Fruit fly (Drosophila melanogaster) whole organism, embryonic: ENCODE measurements around the gene CIA30.
A peak's percentile ranks its signal among the peaks of the same experiment; 100 is the strongest.

Experiments used
- Asciz ChIP-seq: fragments of 200-800 bp; sonication (Bioruptor generic); optimal IDR thresholded peaks from 2 replicates; lab custom pipeline; 2017; ENCODE audit warnings: missing biosample characterization, mild to moderate bottlenecking, missing genetic modification characterization, missing genetic modification reagents
- BtbVII ChIP-seq: fragments of 200-800 bp; sonication (Bioruptor generic); optimal IDR thresholded peaks from 3 replicates; lab custom pipeline; 2017; ENCODE audit warnings: missing biosample characterization, mild to moderate bottlenecking, missing genetic modification characterization
- CG10959 ChIP-seq: fragments of 200-800 bp; sonication (Bioruptor generic); IDR thresholded peaks from 2 replicates; pipeline ENCODE4 v1.3.6; 2022; ENCODE audit warnings: missing biosample characterization, missing genetic modification characterization
- CG12219 ChIP-seq: fragments of 200-800 bp; sonication (Bioruptor generic); optimal IDR thresholded peaks from 3 replicates; lab custom pipeline; 2018; ENCODE audit warnings: missing biosample characterization, mild to moderate bottlenecking, missing genetic modification characterization
- CG13624 ChIP-seq: fragments of 200-800 bp; sonication (Bioruptor generic); optimal IDR thresholded peaks from 2 replicates; lab custom pipeline; 2016; ENCODE audit warnings: missing biosample characterization, missing genetic modification characterization
- CG15601 ChIP-seq: fragments of 200-800 bp; sonication (Bioruptor generic); optimal IDR thresholded peaks from 3 replicates; lab custom pipeline; 2019; ENCODE audit warnings: missing biosample characterization, mild to moderate bottlenecking, missing genetic modification characterization, moderate library complexity
- CG1602 ChIP-seq: fragments of 200-800 bp; sonication (Bioruptor generic); optimal IDR thresholded peaks from 3 replicates; lab custom pipeline; 2016; ENCODE audit warnings: missing biosample characterization, missing genetic modification characterization
- CG1603 ChIP-seq: fragments of 200-800 bp; sonication (Bioruptor generic); optimal IDR thresholded peaks from 2 replicates; lab custom pipeline; 2019; ENCODE audit warnings: missing biosample characterization, mild to moderate bottlenecking, missing genetic modification characterization, moderate library complexity
- CG1647 ChIP-seq: fragments of 200-800 bp; sonication (Bioruptor generic); optimal IDR thresholded peaks from 3 replicates; lab custom pipeline; 2016; ENCODE audit warnings: missing biosample characterization, missing genetic modification characterization
- CG17612 ChIP-seq: fragments of 200-800 bp; sonication (Bioruptor generic); IDR thresholded peaks from 2 replicates; pipeline ENCODE4 v1.3.6; 2022; ENCODE audit warnings: missing biosample characterization, missing genetic modification characterization
- CG1832 ChIP-seq: fragments of 200-800 bp; sonication (Bioruptor generic); optimal IDR thresholded peaks from 2 replicates; lab custom pipeline; 2017; ENCODE audit warnings: missing biosample characterization, mild to moderate bottlenecking, missing genetic modification characterization, inconsistent platforms
- CG31365 ChIP-seq: fragments of 200-800 bp; sonication (Bioruptor generic); optimal IDR thresholded peaks from 2 replicates; lab custom pipeline; 2018; ENCODE audit warnings: missing biosample characterization, mild to moderate bottlenecking, missing genetic modification characterization
- CG3281 ChIP-seq: fragments of 200-800 bp; sonication (Bioruptor generic); optimal IDR thresholded peaks from 3 replicates; lab custom pipeline; 2017; ENCODE audit warnings: missing biosample characterization, mild to moderate bottlenecking, missing genetic modification characterization
- CG34422 ChIP-seq: fragments of 200-800 bp; sonication (Bioruptor generic); IDR thresholded peaks from 3 replicates; pipeline ENCODE4 v1.3.6; 2022; ENCODE audit warnings: missing biosample characterization, missing genetic modification characterization
- CG6272 ChIP-seq: fragments of 200-800 bp; sonication (Bioruptor generic); IDR thresholded peaks from 2 replicates; pipeline ENCODE4 v1.3.6; 2022; ENCODE audit warnings: missing biosample characterization, missing genetic modification characterization
- CG6654 ChIP-seq: fragments of 200-800 bp; sonication (Bioruptor generic); optimal IDR thresholded peaks from 2 replicates; lab custom pipeline; 2017; ENCODE audit warnings: missing biosample characterization, mild to moderate bottlenecking, missing genetic modification characterization
- CG7372 ChIP-seq: fragments of 200-800 bp; sonication (Bioruptor generic); IDR thresholded peaks from 2 replicates; pipeline ENCODE4 v1.3.6; 2022; ENCODE audit warnings: missing biosample characterization, missing genetic modification characterization
- CG7987 ChIP-seq: fragments of 200-800 bp; sonication (Bioruptor generic); optimal IDR thresholded peaks from 2 replicates; lab custom pipeline; 2018; ENCODE audit warnings: missing biosample characterization, mild to moderate bottlenecking, missing genetic modification characterization, moderate library complexity
- CG8089 ChIP-seq: fragments of 200-800 bp; sonication (Bioruptor generic); optimal IDR thresholded peaks from 3 replicates; lab custom pipeline; 2016; ENCODE audit warnings: missing biosample characterization, missing genetic modification characterization
- CG8478 ChIP-seq: fragments of >200 bp; optimal IDR thresholded peaks from 2 replicates; lab custom pipeline; 2018
- CG9797 ChIP-seq: fragments of 200-800 bp; sonication (Bioruptor generic); optimal IDR thresholded peaks from 3 replicates; lab custom pipeline; 2018; ENCODE audit warnings: missing biosample characterization, mild to moderate bottlenecking, missing genetic modification characterization
- CrebB ChIP-seq: fragments of 200-800 bp; sonication (Bioruptor generic); optimal IDR thresholded peaks from 3 replicates; lab custom pipeline; 2018; ENCODE audit warnings: missing biosample characterization, mild to moderate bottlenecking, missing genetic modification characterization
- Dll ChIP-seq: fragments of 200-800 bp; sonication (Bioruptor generic); IDR thresholded peaks from 4 replicates; pipeline ENCODE4 v1.3.6; 2022; ENCODE audit warnings: missing biosample characterization, missing genetic modification characterization; ENCODE audit not compliant: partially characterized antibody
- E2f2 ChIP-seq: fragments of 200-800 bp; sonication (Bioruptor generic); IDR thresholded peaks from 2 replicates; pipeline ENCODE4 v1.3.6; 2022; ENCODE audit warnings: missing biosample characterization, missing genetic modification characterization
- Fer2 ChIP-seq: fragments of 200-800 bp; sonication (Bioruptor generic); optimal IDR thresholded peaks from 2 replicates; lab custom pipeline; 2018; ENCODE audit warnings: missing biosample characterization, mild to moderate bottlenecking, missing genetic modification characterization, moderate library complexity
- HmgZ ChIP-seq: fragments of 200-800 bp; sonication (Bioruptor generic); optimal IDR thresholded peaks from 2 replicates; lab custom pipeline; 2018; ENCODE audit warnings: missing biosample characterization, mild to moderate bottlenecking, missing genetic modification characterization
- Hmr ChIP-seq: fragments of 200-800 bp; sonication (Bioruptor generic); optimal IDR thresholded peaks from 3 replicates; lab custom pipeline; 2017; ENCODE audit warnings: mild to moderate bottlenecking, missing biosample characterization, missing genetic modification reagents, missing genetic modification characterization
- NFAT ChIP-seq: fragments of 200-800 bp; sonication (Bioruptor generic); IDR thresholded peaks from 2 replicates; pipeline ENCODE4 v1.3.6; 2022; ENCODE audit warnings: missing biosample characterization, missing genetic modification characterization
- Taf1 ChIP-seq: fragments of 200-800 bp; sonication (Bioruptor generic); IDR thresholded peaks from 2 replicates; pipeline ENCODE4 v1.3.6; 2022; ENCODE audit warnings: missing biosample characterization, missing genetic modification characterization
- bbx ChIP-seq: fragments of 200-800 bp; sonication (Bioruptor generic); IDR thresholded peaks from 2 replicates; pipeline ENCODE4 v1.3.6; 2022; ENCODE audit warnings: missing biosample characterization, missing genetic modification characterization; ENCODE audit not compliant: partially characterized antibody
- cg ChIP-seq: fragments of 200-800 bp; sonication (Bioruptor generic); optimal IDR thresholded peaks from 3 replicates; lab custom pipeline; 2019; ENCODE audit warnings: missing biosample characterization, mild to moderate bottlenecking, missing genetic modification characterization, moderate library complexity
- dmrt11E ChIP-seq: fragments of 200-800 bp; sonication (Bioruptor generic); optimal IDR thresholded peaks from 3 replicates; lab custom pipeline; 2018; ENCODE audit warnings: missing biosample characterization, mild to moderate bottlenecking, missing genetic modification characterization, moderate library complexity
- esg ChIP-seq: fragments of 200-800 bp; sonication (Bioruptor generic); conservative IDR thresholded peaks from 2 replicates; pipeline ENCODE4 v1.3.6; 2022; ENCODE audit warnings: missing biosample characterization, missing genetic modification characterization
- gce ChIP-seq: fragments of 200-800 bp; sonication (Bioruptor generic); IDR thresholded peaks from 3 replicates; pipeline ENCODE4 v1.3.6; 2022; ENCODE audit warnings: missing biosample characterization, missing genetic modification characterization
- ham ChIP-seq: fragments of 200-800 bp; sonication (Bioruptor generic); IDR thresholded peaks from 2 replicates; pipeline ENCODE4 v1.3.6; 2022; ENCODE audit warnings: missing biosample characterization, missing genetic modification characterization
- her ChIP-seq: fragments of 200-800 bp; sonication (Bioruptor generic); optimal IDR thresholded peaks from 2 replicates; lab custom pipeline; 2016; ENCODE audit warnings: missing biosample characterization, missing genetic modification characterization
- jumu ChIP-seq: fragments of 200-800 bp; sonication (Bioruptor generic); optimal IDR thresholded peaks from 3 replicates; lab custom pipeline; 2016; ENCODE audit warnings: missing biosample characterization, missing genetic modification characterization
- ken ChIP-seq: fragments of 200-800 bp; sonication (Bioruptor generic); IDR thresholded peaks from 3 replicates; pipeline ENCODE4 v1.3.6; 2022; ENCODE audit warnings: missing biosample characterization, missing genetic modification characterization
- lab ChIP-seq: fragments of 200-800 bp; sonication (Bioruptor generic); optimal IDR thresholded peaks from 3 replicates; lab custom pipeline; 2017; ENCODE audit warnings: missing biosample characterization, missing genetic modification characterization, mild to moderate bottlenecking, moderate library complexity, missing genetic modification reagents
- nerfin-1 ChIP-seq: fragments of 200-800 bp; sonication (Bioruptor generic); optimal IDR thresholded peaks from 3 replicates; lab custom pipeline; 2019; ENCODE audit warnings: missing biosample characterization, mild to moderate bottlenecking, missing genetic modification characterization, moderate library complexity
- org-1 ChIP-seq: fragments of 200-800 bp; sonication (Bioruptor generic); optimal IDR thresholded peaks from 2 replicates; lab custom pipeline; 2017; ENCODE audit warnings: missing biosample characterization, missing genetic modification characterization
- pfk ChIP-seq: fragments of 200-800 bp; sonication (Bioruptor generic); optimal IDR thresholded peaks from 2 replicates; lab custom pipeline; 2018; ENCODE audit warnings: missing biosample characterization, mild to moderate bottlenecking, missing genetic modification characterization, moderate library complexity
- pros ChIP-seq: fragments of 200-800 bp; sonication (Bioruptor generic); optimal IDR thresholded peaks from 3 replicates; lab custom pipeline; 2019; ENCODE audit warnings: missing biosample characterization, mild to moderate bottlenecking, missing genetic modification characterization, moderate library complexity
- schlank ChIP-seq: fragments of 200-800 bp; sonication (Bioruptor generic); optimal IDR thresholded peaks from 2 replicates; lab custom pipeline; 2018; ENCODE audit warnings: missing biosample characterization, mild to moderate bottlenecking, missing genetic modification characterization
- scrt ChIP-seq: fragments of 200-800 bp; sonication (Bioruptor generic); optimal IDR thresholded peaks from 2 replicates; lab custom pipeline; 2018; ENCODE audit warnings: missing biosample characterization, mild to moderate bottlenecking, missing genetic modification characterization, moderate library complexity
- sens-2 ChIP-seq: fragments of 200-800 bp; sonication (Bioruptor generic); IDR thresholded peaks from 2 replicates; pipeline ENCODE4 v1.3.6; 2022; ENCODE audit warnings: missing biosample characterization, missing genetic modification characterization
- so ChIP-seq: fragments of 200-800 bp; sonication (Bioruptor generic); IDR thresholded peaks from 3 replicates; pipeline ENCODE4 v1.3.6; 2022; ENCODE audit warnings: missing biosample characterization, missing genetic modification characterization
- ttk ChIP-seq: fragments of 200-800 bp; sonication (Bioruptor generic); IDR thresholded peaks from 2 replicates; pipeline ENCODE4 v2.1.2; 2022; ENCODE audit warnings: missing biosample characterization, missing genetic modification characterization
- vvl ChIP-seq: fragments of 200-800 bp; sonication (Bioruptor generic); IDR thresholded peaks from 2 replicates; pipeline ENCODE4 v1.3.6; 2022; ENCODE audit warnings: missing biosample characterization, missing genetic modification characterization
- zen2 ChIP-seq: fragments of 200-800 bp; sonication (Bioruptor generic); IDR thresholded peaks from 3 replicates; pipeline ENCODE4 v1.3.6; 2022; ENCODE audit warnings: missing biosample characterization, missing genetic modification characterization; ENCODE audit not compliant: partially characterized antibody

CIA30 gene

DNA sequence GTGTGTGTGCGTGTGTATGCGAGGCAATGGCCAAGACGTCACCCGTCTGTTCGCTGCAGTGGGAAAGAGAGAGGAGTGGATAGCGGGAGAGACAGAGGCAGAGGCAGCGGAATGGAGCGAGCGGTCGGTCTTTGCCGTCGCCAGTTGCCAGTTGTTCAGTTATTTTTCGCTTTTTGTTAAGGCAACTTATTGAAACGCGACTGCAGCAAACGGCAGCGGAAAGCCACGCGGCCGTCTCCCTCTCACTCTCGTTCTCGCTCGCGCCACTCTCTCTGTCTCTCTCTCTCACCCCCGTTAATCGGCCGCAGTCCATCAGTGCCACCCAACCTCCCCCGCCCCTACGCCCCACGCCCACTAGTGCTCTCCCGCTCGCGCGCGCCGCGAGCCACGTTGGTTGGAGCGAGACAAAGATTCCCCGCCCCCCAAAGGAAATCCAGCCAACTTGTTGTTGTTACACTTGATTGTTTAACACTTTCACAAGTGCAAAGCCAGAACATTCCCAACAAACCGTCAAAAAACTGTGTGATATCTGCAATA lies 36.1 kb downstream of the CIA30 start (continued):
- peak; percentile 96 for TF ChIP-seq CG8478 (lab: Kevin White, UChicago)
- TF ChIP-seq CG12219 (GFP tag; lab: Kevin White, UChicago): peak; percentile 15
- TF ChIP-seq CG13624 (GFP tag; lab: Kevin White, UChicago): peak; percentile 21
- peak; percentile 62 for TF ChIP-seq sens-2 (GFP tag; lab: Robert Waterston, UW)
- TF ChIP-seq CG31365 (tag; lab: Kevin White, UChicago): no peak
- no peak for TF ChIP-seq esg (GFP tag; lab: Robert Waterston, UW)
- TF ChIP-seq CG34422 (GFP tag; lab: Robert Waterston, UW): peak; percentile 83
- TF ChIP-seq gce (GFP tag; lab: Robert Waterston, UW): peak; percentile 37; the same call in 1 of the 3 replicates
- no peak for TF ChIP-seq Asciz (GFP tag; lab: Kevin White, UChicago)
- no peak for TF ChIP-seq ttk
- TF ChIP-seq NFAT: peak; percentile 72
- TF ChIP-seq bbx (GFP tag; lab: Robert Waterston, UW): peak; percentile 60; the same call in 1 of the 2 replicates
- TF ChIP-seq CrebB (tag; lab: Kevin White, UChicago): peak; percentile 40
- peak; percentile 22 for TF ChIP-seq CG1603 (tag; lab: Kevin White, UChicago)
- 0 out of 2 replicates have a peak, but pooled peaks have one; percentile 16 for TF ChIP-seq CG10959 (GFP tag; lab: Robert Waterston, UW)
- TF ChIP-seq pfk (GFP tag; lab: Kevin White, UChicago): peak; percentile 28
- no peak; the same call in 1 of the 2 replicates for TF ChIP-seq vvl (GFP tag; lab: Robert Waterston, UW)
- TF ChIP-seq Dll (GFP tag; lab: Robert Waterston, UW): peak; percentile 40; the same call in 2 of the 4 replicates
- TF ChIP-seq CG9797: no peak
- TF ChIP-seq BtbVII: peak; percentile 62
- TF ChIP-seq CG6654: no peak
- peak; percentile 16 for TF ChIP-seq CG15601 (tag; lab: Kevin White, UChicago)
- no peak for TF ChIP-seq dmrt11E (tag; lab: Kevin White, UChicago)
- peak; percentile 41; the same call in 1 of the 2 replicates for TF ChIP-seq ham (GFP tag; lab: Robert Waterston, UW)
- TF ChIP-seq CG7987 (GFP tag; lab: Kevin White, UChicago): no peak
- no peak for TF ChIP-seq CG8089
- TF ChIP-seq jumu (GFP tag; lab: Kevin White, UChicago): no peak
- peak; percentile 80 for TF ChIP-seq HmgZ (tag; lab: Kevin White, UChicago)
- TF ChIP-seq so (GFP tag; lab: Robert Waterston, UW): peak; percentile 65; the same call in 2 of the 3 replicates
- peak; percentile 22; the same call in 1 of the 2 replicates for TF ChIP-seq Taf1 (GFP tag; lab: Robert Waterston, UW)
- TF ChIP-seq CG7372 (GFP tag; lab: Robert Waterston, UW): no peak
- TF ChIP-seq lab (GFP tag; lab: Kevin White, UChicago): peak; percentile 80
- TF ChIP-seq org-1 (GFP tag; lab: Kevin White, UChicago): no peak
- TF ChIP-seq cg: peak; percentile 93
- peak; percentile 60; the same call in 2 of the 3 replicates for TF ChIP-seq zen2 (GFP tag; lab: Robert Waterston, UW)
- TF ChIP-seq CG17612 (GFP tag; lab: Robert Waterston, UW): no peak
- TF ChIP-seq CG6272 (GFP tag; lab: Robert Waterston, UW): no peak
- TF ChIP-seq nerfin-1 (tag; lab: Kevin White, UChicago): peak; percentile 86
- no peak for TF ChIP-seq Fer2 (tag; lab: Kevin White, UChicago)
- TF ChIP-seq CG3281 (GFP tag; lab: Kevin White, UChicago): peak; percentile 35
- peak; percentile 80 for TF ChIP-seq scrt
- no peak for TF ChIP-seq CG1602 (GFP tag; lab: Kevin White, UChicago)
- TF ChIP-seq E2f2 (GFP tag; lab: Robert Waterston, UW): 0 out of 2 replicates have a peak, but pooled peaks have one; percentile 20
- peak; percentile 99 for TF ChIP-seq CG1832
- TF ChIP-seq her: peak; percentile 25
- no peak for TF ChIP-seq ken
- peak; percentile 1 for TF ChIP-seq schlank
- TF ChIP-seq pros (GFP tag; lab: Kevin White, UChicago): peak; percentile 69
- peak; percentile 60 for TF ChIP-seq Hmr (GFP tag; lab: Kevin White, UChicago)
- TF ChIP-seq CG1647: no peak
